Worm (Caenorhabditis elegans) whole organism, late embryonic: Measurements from ENCODE around the gene lron-13.

Experiments used
- K02D7.2 ChIP-seq: sonication (generic microtip); optimal IDR thresholded peaks from 2 replicates; lab custom pipeline; 2017; ENCODE audit warnings: mild to moderate bottlenecking, missing genetic modification characterization, missing compliant biosample characterization
- ceh-31 ChIP-seq: sonication (generic microtip); optimal IDR thresholded peaks from 2 replicates; lab custom pipeline; 2016; ENCODE audit warnings: missing genetic modification characterization, missing compliant biosample characterization
- fkh-10 ChIP-seq: fragments of 150-350 bp; optimal IDR thresholded peaks from 2 replicates; lab custom pipeline; 2014; ENCODE audit warnings: missing biosample characterization, missing genetic modification reagents, missing genetic modification characterization
- rnt-1 ChIP-seq: sonication (generic microtip); optimal IDR thresholded peaks from 2 replicates; lab custom pipeline; 2016; ENCODE audit warnings: missing genetic modification characterization, missing compliant biosample characterization

The lron-13 gene

DNA sequence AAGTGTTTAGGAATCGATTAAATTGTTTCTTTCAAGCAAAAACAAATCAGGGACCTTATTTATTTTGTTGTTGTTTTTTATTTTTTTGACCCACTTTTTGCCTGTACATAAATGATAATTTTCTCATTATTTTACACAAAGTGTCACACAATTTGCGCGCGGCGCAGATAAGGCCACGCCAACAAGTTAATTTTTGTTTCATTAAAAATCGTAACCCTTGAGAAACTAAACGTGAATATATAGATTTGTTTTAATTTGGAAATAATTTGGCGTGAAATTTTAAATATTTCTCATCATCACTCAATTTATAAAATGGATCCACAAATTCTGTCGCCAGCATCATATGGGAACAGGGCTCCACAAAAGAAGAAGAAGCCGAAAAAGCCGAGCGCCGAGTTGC is 53.3 kb downstream of the lron-13 start, which contains the start of gene T05D4.5:
T05D4.5 (plus strand) TSS at position 301 of the 400 bp plus-strand sequence.
- TF ChIP-seq fkh-10 (GFP tag; lab: Kevin White, UChicago) (no peak), K02D7.2 (tag; lab: Kevin White, UChicago) (no peak)

DNA sequence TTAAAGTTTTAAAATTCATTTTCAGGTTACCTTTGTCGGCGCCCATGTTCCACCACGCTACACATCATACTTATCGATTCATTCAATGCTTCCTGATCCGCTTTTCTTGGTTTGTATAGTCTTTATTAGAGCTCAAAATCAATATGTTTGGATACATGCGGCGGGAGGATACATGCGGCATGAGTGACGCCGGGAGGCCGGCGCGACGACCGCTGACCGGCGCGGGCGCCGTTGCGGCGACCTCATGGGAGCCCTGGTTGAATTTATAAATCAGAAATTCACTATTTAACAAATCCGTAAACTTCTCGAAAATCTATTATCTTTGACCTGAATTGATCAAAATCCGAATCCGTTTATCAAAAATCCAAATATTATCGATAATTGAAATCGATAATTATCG is 54.5 kb downstream of the lron-13 start:
- no peak for TF ChIP-seq ceh-31 (tag; lab: Kevin White, UChicago)
- TF ChIP-seq rnt-1 (tag; lab: Kevin White, UChicago), result no peak
